Fruit fly (Drosophila melanogaster): ENCODE data around the gene DNAlig3.

DNAlig3 gene

DNA sequence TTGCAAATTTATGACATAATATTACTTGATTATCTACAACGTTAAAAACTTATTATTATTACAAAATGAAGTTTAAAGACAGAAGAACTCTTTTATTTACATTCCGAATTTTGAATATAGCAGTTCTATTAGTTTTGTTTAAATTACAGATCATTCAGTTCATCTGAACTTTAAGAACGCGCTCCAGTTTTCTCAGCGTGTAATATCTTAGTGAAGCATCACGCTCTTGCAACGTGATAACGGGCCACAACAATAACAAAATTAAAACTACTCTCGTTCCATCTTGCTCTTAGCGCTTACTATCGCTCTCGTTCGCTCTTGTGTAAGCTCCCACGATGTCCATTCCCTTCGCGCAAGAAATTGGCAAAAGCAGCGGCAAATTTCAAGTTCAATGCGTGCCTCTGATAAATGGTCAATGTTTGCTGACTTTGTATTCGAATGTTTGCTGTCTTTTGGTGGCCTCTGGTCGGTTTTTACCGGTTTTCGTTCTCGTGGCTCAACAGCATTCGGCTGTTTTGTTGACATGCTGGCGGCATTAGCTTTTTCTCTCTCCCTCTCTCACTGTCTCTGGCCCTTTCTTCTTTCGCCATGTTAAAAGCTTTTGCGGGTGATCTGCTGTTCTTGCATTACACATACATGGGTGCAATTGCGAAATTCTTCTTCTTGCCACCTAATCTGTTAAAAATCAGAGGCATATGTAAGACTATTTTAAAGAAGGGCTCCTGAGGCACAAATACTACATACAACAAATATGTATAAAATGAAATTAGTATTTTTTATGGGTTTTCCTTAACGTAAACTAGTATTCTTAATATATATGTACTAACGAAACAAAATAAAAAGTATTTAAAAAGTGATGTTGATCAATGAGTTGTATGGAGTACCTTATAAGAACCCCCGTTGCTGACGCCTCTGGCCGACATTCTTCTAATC, 41.2 kb upstream of the DNAlig3 start (continued):
- TF ChIP-seq CoRest (tag; optimal IDR thresholded peaks at IDR 0.05) = peak; percentile 58
- TF ChIP-seq pnt (GFP tag; optimal IDR thresholded peaks at IDR 0.05) = no peak
- TF ChIP-seq CG3407 (GFP tag; optimal IDR thresholded peaks at IDR 0.05) = no peak
- no peak for TF ChIP-seq tio (GFP tag; optimal IDR thresholded peaks at IDR 0.05)
- TF ChIP-seq onecut (GFP tag; IDR thresholded peaks at IDR 0.05) = no peak
- TF ChIP-seq knrl (GFP tag; IDR thresholded peaks at IDR 0.05; ENCODE audit: partially characterized antibody) = no peak
- no peak for TF ChIP-seq caup (GFP tag; optimal IDR thresholded peaks at IDR 0.05; ENCODE audit: severe bottlenecking)
- TF ChIP-seq CG4360 (GFP tag; IDR thresholded peaks at IDR 0.05) = no peak
- no peak for TF ChIP-seq pan (optimal IDR thresholded peaks at IDR 0.05)
- TF ChIP-seq pan (GFP tag; optimal IDR thresholded peaks at IDR 0.05 in 1 of 2, IDR thresholded peaks at IDR 0.05 in 1 of 2) = no peak
- no peak for TF ChIP-seq CG5245 (GFP tag; optimal IDR thresholded peaks at IDR 0.05)
- no peak for TF ChIP-seq Doc2 (GFP tag; IDR thresholded peaks at IDR 0.05)
- TF ChIP-seq Camta (GFP tag; optimal IDR thresholded peaks at IDR 0.05) = no peak
- TF ChIP-seq so (GFP tag; IDR thresholded peaks at IDR 0.05) = peak; percentile 7; the same call in 1 of the 3 replicates
- no peak for TF ChIP-seq sim (GFP tag; IDR thresholded peaks at IDR 0.05)
- no peak for TF ChIP-seq NC2β (GFP tag; optimal IDR thresholded peaks at IDR 0.05)
- no peak for TF ChIP-seq fd102C (GFP tag; optimal IDR thresholded peaks at IDR 0.05)
- TF ChIP-seq sens-2 (GFP tag; IDR thresholded peaks at IDR 0.05) = no peak
- TF ChIP-seq en (GFP tag; optimal IDR thresholded peaks at IDR 0.05) = no peak
- no peak for TF ChIP-seq CG12104 (GFP tag; optimal IDR thresholded peaks at IDR 0.05)
- no peak for TF ChIP-seq E2f1 (GFP tag; IDR thresholded peaks at IDR 0.05)
- TF ChIP-seq repo (GFP tag; optimal IDR thresholded peaks at IDR 0.05) = no peak
- no peak for TF ChIP-seq croc (GFP tag; conservative IDR thresholded peaks at IDR 0.05)
- TF ChIP-seq gcm2 (GFP tag; optimal IDR thresholded peaks at IDR 0.05) = no peak
- no peak for TF ChIP-seq CG6765 (GFP tag; optimal IDR thresholded peaks at IDR 0.05)
- TF ChIP-seq Jarid2 (GFP tag; optimal IDR thresholded peaks at IDR 0.05) = no peak
- TF ChIP-seq schlank (tag; optimal IDR thresholded peaks at IDR 0.05) = no peak
- no peak for TF ChIP-seq CG5180 (GFP tag; optimal IDR thresholded peaks at IDR 0.05)
- TF ChIP-seq Hey (tag; optimal IDR thresholded peaks at IDR 0.05) = no peak
- TF ChIP-seq Chrac-16 (GFP tag; optimal IDR thresholded peaks at IDR 0.05) = no peak
- TF ChIP-seq Taf1 (GFP tag; IDR thresholded peaks at IDR 0.05) = peak; percentile 39; the same call in 1 of the 2 replicates
- peak; percentile 9 for TF ChIP-seq Hmx (GFP tag; optimal IDR thresholded peaks at IDR 0.05)
- TF ChIP-seq Adf1 (GFP tag; IDR thresholded peaks at IDR 0.05) = no peak
- peak; percentile 54 for TF ChIP-seq CG30403 (GFP tag; optimal IDR thresholded peaks at IDR 0.05)
- TF ChIP-seq Bgb (GFP tag; IDR thresholded peaks at IDR 0.05; ENCODE audit: partially characterized antibody) = no peak
- TF ChIP-seq CG17612 (GFP tag; IDR thresholded peaks at IDR 0.05) = no peak
- TF ChIP-seq btn (GFP tag; optimal IDR thresholded peaks at IDR 0.05) = no peak
- TF ChIP-seq CG10462 (GFP tag; optimal IDR thresholded peaks at IDR 0.05) = no peak
- TF ChIP-seq CG2129 (GFP tag; IDR thresholded peaks at IDR 0.05; ENCODE audit: partially characterized antibody) = no peak
- no peak for TF ChIP-seq HmgZ (tag; optimal IDR thresholded peaks at IDR 0.05)
- TF ChIP-seq HLHmδ (GFP tag; optimal IDR thresholded peaks at IDR 0.05) = no peak
- TF ChIP-seq Oaz (GFP tag; IDR thresholded peaks at IDR 0.05) = no peak
- no peak for TF ChIP-seq ato (GFP tag; IDR thresholded peaks at IDR 0.05; ENCODE audit: partially characterized antibody)
- no peak for TF ChIP-seq cas (GFP tag; IDR thresholded peaks at IDR 0.05)
- no peak for TF ChIP-seq CG8089 (GFP tag; optimal IDR thresholded peaks at IDR 0.05)
- TF ChIP-seq da (GFP tag; optimal IDR thresholded peaks at IDR 0.05) = no peak
- TF ChIP-seq CG33213 (GFP tag; optimal IDR thresholded peaks at IDR 0.05) = no peak
- no peak for TF ChIP-seq CG9876 (GFP tag; optimal IDR thresholded peaks at IDR 0.05)
- no peak for TF ChIP-seq CG10654 (GFP tag; optimal IDR thresholded peaks at IDR 0.05)
- no peak for TF ChIP-seq CG16863 (GFP tag; optimal IDR thresholded peaks at IDR 0.05)

Data from whole organism, embryonic.